Fruit fly (Drosophila melanogaster) whole organism, pupa: Measurements from ENCODE around the gene mtsh.

Source experiments
- CG10348 ChIP-seq: fragments of 200-800 bp; sonication (Bioruptor generic); IDR thresholded peaks from 2 replicates; pipeline ENCODE4 v1.3.6; 2022; ENCODE audit warnings: missing biosample characterization, missing genetic modification characterization
- CG12605 ChIP-seq: fragments of 200-800 bp; sonication (Bioruptor generic); IDR thresholded peaks from 2 replicates; pipeline ENCODE4 v1.3.6; 2022; ENCODE audit warnings: missing biosample characterization, missing genetic modification characterization
- CG13204 ChIP-seq: fragments of 200-800 bp; sonication (Bioruptor generic); optimal IDR thresholded peaks from 2 replicates; lab custom pipeline; 2018; ENCODE audit warnings: missing biosample characterization, mild to moderate bottlenecking, missing genetic modification characterization, moderate library complexity
- CG14655 ChIP-seq: fragments of 200-800 bp; sonication (Bioruptor generic); optimal IDR thresholded peaks from 3 replicates; lab custom pipeline; 2017; ENCODE audit warnings: mild to moderate bottlenecking, missing biosample characterization, missing genetic modification reagents, missing genetic modification characterization
- CG15710 ChIP-seq: fragments of 200-800 bp; sonication (Bioruptor generic); optimal IDR thresholded peaks from 2 replicates; lab custom pipeline; 2018; ENCODE audit warnings: missing biosample characterization, mild to moderate bottlenecking, missing genetic modification characterization, moderate library complexity
- CG17806 ChIP-seq: fragments of 200-800 bp; sonication (Bioruptor generic); optimal IDR thresholded peaks from 2 replicates; lab custom pipeline; 2018; ENCODE audit warnings: missing biosample characterization, mild to moderate bottlenecking, missing genetic modification characterization, moderate library complexity
- CG32121 ChIP-seq: fragments of 200-800 bp; sonication (Bioruptor generic); IDR thresholded peaks from 2 replicates; pipeline ENCODE4 v1.3.6; 2022; ENCODE audit warnings: missing biosample characterization, missing genetic modification characterization
- CG34367 ChIP-seq: fragments of 200-800 bp; sonication (Bioruptor generic); optimal IDR thresholded peaks from 2 replicates; lab custom pipeline; 2018; ENCODE audit warnings: missing biosample characterization, mild to moderate bottlenecking, missing genetic modification characterization
- CG4496 ChIP-seq: fragments of 200-800 bp; sonication (Bioruptor generic); IDR thresholded peaks from 3 replicates; pipeline ENCODE4 v1.3.6; 2022; ENCODE audit warnings: missing biosample characterization, missing genetic modification characterization
- CG8159 ChIP-seq: fragments of 200-800 bp; sonication (Bioruptor generic); optimal IDR thresholded peaks from 3 replicates; lab custom pipeline; 2018; ENCODE audit warnings: missing biosample characterization, mild to moderate bottlenecking, missing genetic modification characterization, moderate library complexity
- CG8301 ChIP-seq: fragments of 200-800 bp; sonication (Bioruptor generic); optimal IDR thresholded peaks from 2 replicates; lab custom pipeline; 2018; ENCODE audit warnings: missing biosample characterization, mild to moderate bottlenecking, missing genetic modification characterization
- CG9948 ChIP-seq: fragments of 200-800 bp; sonication (Bioruptor generic); optimal IDR thresholded peaks from 2 replicates; lab custom pipeline; 2018; ENCODE audit warnings: missing biosample characterization, mild to moderate bottlenecking, missing genetic modification characterization, moderate library complexity
- D1 ChIP-seq: fragments of 200-800 bp; sonication (Bioruptor generic); optimal IDR thresholded peaks from 2 replicates; lab custom pipeline; 2018; ENCODE audit warnings: missing biosample characterization, mild to moderate bottlenecking, missing genetic modification characterization, moderate library complexity
- EcR ChIP-seq: fragments of 200-800 bp; sonication (Bioruptor generic); optimal IDR thresholded peaks from 3 replicates; lab custom pipeline; 2019; ENCODE audit warnings: missing biosample characterization, missing genetic modification characterization, mild to moderate bottlenecking, moderate library complexity, missing genetic modification reagents
- Ets98B ChIP-seq: fragments of 200-800 bp; sonication (Bioruptor generic); IDR thresholded peaks from 2 replicates; pipeline ENCODE4 v1.3.6; 2022; ENCODE audit warnings: missing biosample characterization, missing genetic modification characterization
- Pif1A ChIP-seq: fragments of 200-800 bp; sonication (Bioruptor generic); optimal IDR thresholded peaks from 3 replicates; lab custom pipeline; 2016; ENCODE audit warnings: missing biosample characterization, missing genetic modification characterization
- Pif1B ChIP-seq: fragments of 200-800 bp; sonication (Bioruptor generic); optimal IDR thresholded peaks from 3 replicates; lab custom pipeline; 2016; ENCODE audit warnings: missing biosample characterization, missing genetic modification characterization
- Snoo ChIP-seq: fragments of 200-800 bp; sonication (Bioruptor generic); optimal IDR thresholded peaks from 3 replicates; lab custom pipeline; 2017; ENCODE audit warnings: missing biosample characterization, mild to moderate bottlenecking, missing genetic modification characterization, inconsistent platforms
- fd96Ca ChIP-seq: fragments of 200-800 bp; sonication (Bioruptor generic); IDR thresholded peaks from 3 replicates; pipeline ENCODE4 v1.3.6; 2022; ENCODE audit warnings: missing biosample characterization, missing genetic modification characterization
- gl ChIP-seq: fragments of 200-800 bp; sonication (Bioruptor generic); optimal IDR thresholded peaks from 2 replicates; lab custom pipeline; 2018; ENCODE audit warnings: missing biosample characterization, mild to moderate bottlenecking, missing genetic modification characterization
- rn ChIP-seq: fragments of 200-800 bp; sonication (Bioruptor generic); IDR thresholded peaks from 2 replicates; pipeline ENCODE4 v1.3.6; 2022; ENCODE audit warnings: missing biosample characterization, missing genetic modification characterization

Gene mtsh

dm6 chr2L:8270916-8271315 is 48.8 kb downstream of the mtsh start:
- TF ChIP-seq CG34367 (tag; lab: Kevin White, UChicago): peak; percentile 57
- peak; percentile 79 for TF ChIP-seq CG14655 (GFP tag; lab: Kevin White, UChicago)
- TF ChIP-seq CG9948 (tag; lab: Kevin White, UChicago): peak; percentile 71
- peak; percentile 77 for TF ChIP-seq CG8301 (tag; lab: Kevin White, UChicago)
- TF ChIP-seq CG12605 (GFP tag; lab: Robert Waterston, UW): peak; percentile 73
- peak; percentile 70 for TF ChIP-seq CG17806 (tag; lab: Kevin White, UChicago)
- TF ChIP-seq Pif1B: peak; percentile 67
- no peak for TF ChIP-seq Snoo
- peak; percentile 60 for TF ChIP-seq CG8159 (tag; lab: Kevin White, UChicago)
- peak; percentile 57 for TF ChIP-seq CG15710 (tag; lab: Kevin White, UChicago)
- peak; percentile 71 for TF ChIP-seq Pif1A (GFP tag; lab: Kevin White, UChicago)
- TF ChIP-seq rn (GFP tag; lab: Robert Waterston, UW): 0 out of 2 replicates have a peak, but pooled peaks have one; percentile 6
- TF ChIP-seq EcR: no peak
- peak; percentile 4 for TF ChIP-seq D1
- peak; percentile 88 for TF ChIP-seq CG4496
- TF ChIP-seq gl (tag; lab: Kevin White, UChicago): no peak
- TF ChIP-seq fd96Ca (GFP tag; lab: Robert Waterston, UW): peak; percentile 83; the same call in 2 of the 3 replicates
- no peak for TF ChIP-seq CG13204 (GFP tag; lab: Kevin White, UChicago)
- peak; percentile 78 for TF ChIP-seq CG32121 (GFP tag; lab: Robert Waterston, UW)
- no peak for TF ChIP-seq CG10348 (GFP tag; lab: Robert Waterston, UW)
- TF ChIP-seq Ets98B (GFP tag; lab: Robert Waterston, UW): peak; percentile 83

- TF ChIP-seq CG10348 (GFP tag; lab: Robert Waterston, UW): no peak
- no peak for TF ChIP-seq CG32121 (GFP tag; lab: Robert Waterston, UW)
- no peak for TF ChIP-seq D1
- no peak for TF ChIP-seq Ets98B (GFP tag; lab: Robert Waterston, UW)
- no peak for TF ChIP-seq CG12605 (GFP tag; lab: Robert Waterston, UW)
- TF ChIP-seq CG9948 (tag; lab: Kevin White, UChicago): no peak
- TF ChIP-seq CG4496: no peak
- TF ChIP-seq EcR: no peak
- TF ChIP-seq Snoo: no peak
- TF ChIP-seq, all 21 proteins: peak for 0
Measured at dm6 chr2L:8268679-8269078, 51.0 kb downstream of the mtsh start.
